Fruit fly (Drosophila melanogaster): ENCODE data around the gene CG8478.
A peak's percentile ranks its signal among the peaks of the same experiment; 100 is the strongest.

- TF ChIP-seq CG14711 (tag; optimal IDR thresholded peaks at IDR 0.05) = no peak
- peak; percentile 44 for TF ChIP-seq CG12768 (GFP tag; optimal IDR thresholded peaks at IDR 0.05)
- peak; percentile 21 for TF ChIP-seq CG33017 (tag; optimal IDR thresholded peaks at IDR 0.05)
- TF ChIP-seq CG7045 (GFP tag; optimal IDR thresholded peaks at IDR 0.05) = no peak
- no peak for TF ChIP-seq kay (GFP tag; ENCODE audit: borderline replicate concordance)
- peak; percentile 50 for TF ChIP-seq CG11617 (GFP tag; optimal IDR thresholded peaks at IDR 0.05)
- TF ChIP-seq tj (GFP tag; optimal IDR thresholded peaks at IDR 0.05) = peak; percentile 38
- TF ChIP-seq toe (GFP tag; optimal IDR thresholded peaks at IDR 0.05) = no peak
- TF ChIP-seq CG1620 (GFP tag; optimal IDR thresholded peaks at IDR 0.05) = peak; percentile 23
- TF ChIP-seq pad (GFP tag; optimal IDR thresholded peaks at IDR 0.05) = no peak
- TF ChIP-seq CG7101 (tag; optimal IDR thresholded peaks at IDR 0.05) = peak; percentile 2
- no peak for TF ChIP-seq CG5204 (GFP tag; optimal IDR thresholded peaks at IDR 0.05)
- TF ChIP-seq bab1 (GFP tag; optimal IDR thresholded peaks at IDR 0.05) = peak; percentile 70
- no peak for TF ChIP-seq Crg-1 (GFP tag; optimal IDR thresholded peaks at IDR 0.05)
Measured at dm6 chr3R:9759360-9760191, 3.9 kb upstream of the CG8478 start, which contains the start of gene Mpi.
